Worm (Caenorhabditis elegans) whole organism, L4 larva: ENCODE measurements around the gene F22F1.2.

Experiments
- D1046.2 ChIP-seq: fragments of 200-800 bp; sonication (Bioruptor generic); IDR thresholded peaks from 2 replicates; pipeline ENCODE4 v1.3.6; 2022; ENCODE audit warnings: missing genetic modification characterization, missing compliant biosample characterization
- F44E2.7 ChIP-seq: fragments of 200-800 bp; sonication (Bioruptor generic); IDR thresholded peaks from 2 replicates; pipeline ENCODE4 v2.1.2; 2022; ENCODE audit warnings: missing genetic modification characterization, missing compliant biosample characterization
- T20F7.1 ChIP-seq: fragments of 200-800 bp; sonication (Bioruptor generic); optimal IDR thresholded peaks from 2 replicates; lab custom pipeline; 2018; ENCODE audit warnings: mild to moderate bottlenecking, missing genetic modification characterization, missing compliant biosample characterization
- ZK546.5 ChIP-seq, 2 experiments: sonication (generic microtip); optimal IDR thresholded peaks; 2 replicates each; lab custom pipeline; 2017; ENCODE audit warnings: missing biosample characterization in 2 of 2, missing genetic modification characterization in 2 of 2
- aha-1 ChIP-seq: fragments of 150-350 bp; peaks from one replicate; lab custom pipeline; 2014; ENCODE audit warnings: missing biosample characterization, missing genetic modification characterization
- aly-2 ChIP-seq: sonication (generic microtip); optimal IDR thresholded peaks from 2 replicates; lab custom pipeline; 2018; ENCODE audit warnings: missing biosample characterization, missing genetic modification characterization
- arid-1 ChIP-seq: fragments of 200-800 bp; sonication (Bioruptor generic); conservative IDR thresholded peaks from 2 replicates; pipeline ENCODE4 v1.3.6; 2022; ENCODE audit warnings: missing genetic modification reagents, missing genetic modification characterization, missing compliant biosample characterization
- ceh-20 ChIP-seq: fragments of 200-800 bp; sonication (Bioruptor generic); IDR thresholded peaks from 2 replicates; pipeline ENCODE4 v1.3.6; 2022; ENCODE audit warnings: missing genetic modification reagents, missing genetic modification characterization, missing compliant biosample characterization
- ceh-32 ChIP-seq: sonication (generic microtip); optimal IDR thresholded peaks from 2 replicates; lab custom pipeline; 2016; ENCODE audit warnings: mild to moderate bottlenecking, missing genetic modification characterization, missing compliant biosample characterization; ENCODE audit not compliant: poor library complexity
- ceh-44 ChIP-seq: fragments of 200-800 bp; sonication (Bioruptor generic); IDR thresholded peaks from 2 replicates; pipeline ENCODE4 v1.3.6; 2022; ENCODE audit warnings: missing genetic modification reagents, missing genetic modification characterization, missing compliant biosample characterization
- ces-1 ChIP-seq: fragments of 150-350 bp; sonication (generic microtip); optimal IDR thresholded peaks from 4 replicates; lab custom pipeline; 2014; ENCODE audit warnings: missing biosample characterization, missing genetic modification reagents, missing genetic modification characterization
- daf-12 ChIP-seq: fragments of 150-350 bp; optimal IDR thresholded peaks from 2 replicates; lab custom pipeline; 2014; ENCODE audit warnings: missing biosample characterization, missing genetic modification reagents, missing genetic modification characterization
- dmd-6 ChIP-seq: fragments of 200-800 bp; sonication (Bioruptor generic); IDR thresholded peaks from 2 replicates; pipeline ENCODE4 v1.3.6; 2022; ENCODE audit warnings: missing genetic modification reagents, missing genetic modification characterization, missing compliant biosample characterization
- dmd-9 ChIP-seq: fragments of 200-800 bp; sonication (Bioruptor generic); IDR thresholded peaks from 2 replicates; pipeline ENCODE4 v1.3.6; 2022; ENCODE audit warnings: missing genetic modification reagents, missing genetic modification characterization, missing compliant biosample characterization
- duxl-1 ChIP-seq: sonication (generic microtip); optimal IDR thresholded peaks from 2 replicates; lab custom pipeline; 2016; ENCODE audit warnings: mild to moderate bottlenecking, missing genetic modification characterization, moderate library complexity, missing compliant biosample characterization; ENCODE audit not compliant: poor library complexity
- dve-1 ChIP-seq: sonication (generic microtip); optimal IDR thresholded peaks from 2 replicates; lab custom pipeline; 2017; ENCODE audit warnings: antibody characterized with exemption, mild to moderate bottlenecking, missing genetic modification characterization, missing compliant biosample characterization; ENCODE audit not compliant: insufficient read depth
- fos-1 ChIP-seq: fragments of 150-350 bp; optimal IDR thresholded peaks from 2 replicates; lab custom pipeline; 2014; ENCODE audit warnings: missing biosample characterization, missing genetic modification characterization
- gei-8 ChIP-seq: fragments of 200-800 bp; sonication (Bioruptor generic); optimal IDR thresholded peaks from 2 replicates; lab custom pipeline; 2018; ENCODE audit warnings: mild to moderate bottlenecking, missing genetic modification characterization, missing compliant biosample characterization
- hlh-11 ChIP-seq: fragments of 200-800 bp; sonication (Bioruptor generic); optimal IDR thresholded peaks from 2 replicates; lab custom pipeline; 2018; ENCODE audit warnings: mild to moderate bottlenecking, missing genetic modification characterization, missing compliant biosample characterization
- hlh-30 ChIP-seq: sonication (generic microtip); optimal IDR thresholded peaks from 2 replicates; lab custom pipeline; 2017; ENCODE audit warnings: antibody characterized with exemption, mild to moderate bottlenecking, missing genetic modification characterization, missing compliant biosample characterization; ENCODE audit not compliant: insufficient read depth
- hmg-1.1 ChIP-seq: fragments of 200-800 bp; sonication (Bioruptor generic); IDR thresholded peaks from 2 replicates; pipeline ENCODE4 v1.3.6; 2022; ENCODE audit warnings: missing genetic modification reagents, missing genetic modification characterization, missing compliant biosample characterization
- lim-7 ChIP-seq: fragments of 200-800 bp; sonication (Bioruptor generic); IDR thresholded peaks from 2 replicates; pipeline ENCODE4 v1.3.6; 2022; ENCODE audit warnings: missing genetic modification characterization, missing compliant biosample characterization
- lin-15B ChIP-seq: fragments of 150-350 bp; sonication (generic microtip); optimal IDR thresholded peaks from 3 replicates; lab custom pipeline; 2014; ENCODE audit warnings: missing biosample characterization, missing genetic modification characterization
- lin-29 ChIP-seq: fragments of 200-800 bp; sonication (Bioruptor generic); IDR thresholded peaks from 2 replicates; pipeline ENCODE4 v1.3.6; 2022; ENCODE audit warnings: missing genetic modification reagents, missing genetic modification characterization, missing compliant biosample characterization
- lsy-2 ChIP-seq, 2 experiments: fragments of 150-350 bp in 1 of 2; sonication (generic microtip) in 1 of 2; optimal IDR thresholded peaks; 2 replicates each; lab custom pipeline; 2014 to 2017; ENCODE audit warnings: missing biosample characterization in 2 of 2, missing genetic modification characterization in 2 of 2
- madf-5 ChIP-seq, 2 experiments: fragments of 200-800 bp; sonication (Bioruptor generic); IDR thresholded peaks; 2 replicates each; pipeline ENCODE4 v1.3.6; 2022; ENCODE audit warnings: missing compliant biosample characterization in 2 of 2, missing genetic modification characterization in 2 of 2
- mdl-1 ChIP-seq, 2 experiments: fragments of 150-350 bp in 1 of 2; sonication (generic microtip) in 1 of 2; optimal IDR thresholded peaks; 2 replicates each; lab custom pipeline; 2014 to 2017; ENCODE audit warnings: missing biosample characterization in 2 of 2, missing genetic modification characterization in 2 of 2
- mes-2 ChIP-seq: sonication (generic microtip); optimal IDR thresholded peaks from 2 replicates; lab custom pipeline; 2016; ENCODE audit warnings: missing genotype, mild to moderate bottlenecking, missing genetic modification characterization, missing compliant biosample characterization; ENCODE audit not compliant: poor library complexity, severe bottlenecking
- mxl-2 ChIP-seq: fragments of 200-800 bp; sonication (Bioruptor generic); conservative IDR thresholded peaks from 2 replicates; pipeline ENCODE4 v1.3.6; 2022; ENCODE audit warnings: missing genetic modification reagents, missing genetic modification characterization, missing compliant biosample characterization
- mxl-3 ChIP-seq: fragments of 200-800 bp; sonication (Bioruptor generic); optimal IDR thresholded peaks from 2 replicates; lab custom pipeline; 2018; ENCODE audit warnings: mild to moderate bottlenecking, missing genetic modification characterization, missing compliant biosample characterization
- nhr-25 ChIP-seq: sonication (generic microtip); optimal IDR thresholded peaks from 2 replicates; lab custom pipeline; 2017; ENCODE audit warnings: missing genetic modification characterization, mild to moderate bottlenecking, missing compliant biosample characterization, antibody characterized with exemption, moderate library complexity, borderline replicate concordance; ENCODE audit not compliant: insufficient read depth
- nhr-41 ChIP-seq: fragments of 200-800 bp; sonication (Bioruptor generic); IDR thresholded peaks from 2 replicates; pipeline ENCODE4 v1.3.6; 2022; ENCODE audit warnings: missing genetic modification reagents, missing genetic modification characterization, missing compliant biosample characterization
- nhr-42 ChIP-seq: fragments of 200-800 bp; sonication (Bioruptor generic); IDR thresholded peaks from 2 replicates; pipeline ENCODE4 v1.3.6; 2022; ENCODE audit warnings: missing genetic modification characterization, missing compliant biosample characterization
- nhr-77 ChIP-seq: fragments of 150-350 bp; optimal IDR thresholded peaks from 2 replicates; lab custom pipeline; 2014; ENCODE audit warnings: missing biosample characterization, missing genetic modification characterization
- pqm-1 ChIP-seq: sonication (generic microtip); optimal IDR thresholded peaks from 2 replicates; lab custom pipeline; 2017; ENCODE audit warnings: missing biosample characterization, missing genetic modification characterization
- rbr-2 ChIP-seq: sonication (generic microtip); optimal IDR thresholded peaks from 2 replicates; lab custom pipeline; 2016; ENCODE audit warnings: missing genotype, missing genetic modification characterization, missing compliant biosample characterization
- snpc-1.2 ChIP-seq: fragments of 200-800 bp; sonication (Bioruptor generic); IDR thresholded peaks from 2 replicates; pipeline ENCODE4 v1.3.6; 2022; ENCODE audit warnings: missing genetic modification reagents, missing genetic modification characterization, missing compliant biosample characterization
- snpc-4 ChIP-seq: fragments of 150-350 bp; optimal IDR thresholded peaks from 2 replicates; lab custom pipeline; 2014; ENCODE audit warnings: missing biosample characterization, missing genetic modification characterization
- spr-1 ChIP-seq: sonication (generic microtip); optimal IDR thresholded peaks from 2 replicates; lab custom pipeline; 2016; ENCODE audit warnings: mild to moderate bottlenecking, missing genetic modification characterization, missing compliant biosample characterization
- tra-1 ChIP-seq: fragments of 200-800 bp; sonication (Bioruptor generic); IDR thresholded peaks from 2 replicates; pipeline ENCODE4 v1.3.6; 2022; ENCODE audit warnings: missing genetic modification reagents, missing genetic modification characterization, missing compliant biosample characterization
- unc-130 ChIP-seq: sonication (generic microtip); optimal IDR thresholded peaks from 2 replicates; lab custom pipeline; 2016; ENCODE audit warnings: missing genetic modification reagents, missing genetic modification characterization, missing compliant biosample characterization
- unc-39 ChIP-seq: sonication (generic microtip); optimal IDR thresholded peaks from 2 replicates; lab custom pipeline; 2017; ENCODE audit warnings: missing biosample characterization, missing genetic modification characterization

F22F1.2 gene

DNA sequence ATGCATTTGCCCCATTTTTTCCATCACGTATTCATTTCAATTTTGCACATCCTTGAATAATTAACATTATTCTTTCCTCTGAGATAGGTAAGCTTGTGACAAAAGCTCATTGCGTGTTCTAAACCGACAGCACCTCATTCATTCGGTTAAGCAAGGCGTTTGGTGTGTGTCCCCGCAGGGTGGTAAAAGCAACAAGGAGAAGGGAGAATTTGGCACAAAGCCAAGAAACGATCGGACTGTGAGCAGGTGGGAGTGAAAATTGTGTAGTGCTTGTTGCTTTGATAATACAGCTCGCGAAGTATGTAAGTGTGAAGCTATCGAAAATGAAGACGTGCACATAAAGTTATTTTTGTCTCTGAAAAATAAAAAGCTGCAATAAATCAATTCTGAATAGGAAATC lies 6.6 kb upstream of the F22F1.2 start (continued):
- no peak for TF ChIP-seq mxl-3 (GFP tag; lab: Kevin White, UChicago)
- no peak for TF ChIP-seq tra-1 (GFP tag; lab: Robert Waterston, UW)
- TF ChIP-seq T20F7.1 (GFP tag; lab: Kevin White, UChicago), result no peak
- no peak for TF ChIP-seq nhr-41 (GFP tag; lab: Robert Waterston, UW)
- TF ChIP-seq madf-5 (GFP tag; IDR thresholded peaks at IDR 0.05; lab: Robert Waterston, UW), result no peak
- TF ChIP-seq spr-1 (tag; lab: Kevin White, UChicago), result no peak
- TF ChIP-seq ceh-20 (GFP tag; lab: Robert Waterston, UW), result no peak
- no peak for TF ChIP-seq lim-7
- TF ChIP-seq unc-39 (tag; lab: Kevin White, UChicago), result no peak
- peak; percentile 83 for TF ChIP-seq dve-1 (tag; lab: Kevin White, UChicago)
- peak; percentile 53 for TF ChIP-seq rbr-2
- no peak for TF ChIP-seq aly-2 (tag; lab: Kevin White, UChicago)
- no peak for TF ChIP-seq dmd-9 (GFP tag; lab: Robert Waterston, UW)
- no peak for TF ChIP-seq arid-1 (GFP tag; lab: Robert Waterston, UW)
- TF ChIP-seq unc-130 (GFP tag; lab: Kevin White, UChicago), result no peak
- no peak for TF ChIP-seq nhr-42 (GFP tag; lab: Robert Waterston, UW)
- TF ChIP-seq mxl-2, result no peak
- no peak for TF ChIP-seq lin-29
- TF ChIP-seq lin-15B (tag; lab: Kevin White, UChicago), result no peak
- no peak for TF ChIP-seq snpc-4 (tag; lab: Kevin White, UChicago)
- no peak for TF ChIP-seq nhr-25
- no peak for TF ChIP-seq daf-12
- no peak for TF ChIP-seq duxl-1 (tag; lab: Kevin White, UChicago)
- TF ChIP-seq mes-2 (tag; lab: Kevin White, UChicago), result peak; percentile 61
- peak; percentile 94 for TF ChIP-seq aha-1 (tag; lab: Kevin White, UChicago)
- peak; percentile 38 for TF ChIP-seq hlh-30 (tag; lab: Kevin White, UChicago)
- TF ChIP-seq F44E2.7, result no peak
- TF ChIP-seq mdl-1 (tag; optimal IDR thresholded peaks at IDR 0.05; lab: Kevin White, UChicago), result no peak
- TF ChIP-seq fos-1, result no peak
- TF ChIP-seq hlh-11, result peak; percentile 55
- no peak for TF ChIP-seq ZK546.5 (tag; optimal IDR thresholded peaks at IDR 0.05; lab: Kevin White, UChicago)
- TF ChIP-seq pqm-1 (tag; lab: Kevin White, UChicago), result no peak
- TF ChIP-seq hmg-1.1 (GFP tag; lab: Robert Waterston, UW), result peak; percentile 13; the same call in 1 of the 2 replicates
- TF ChIP-seq dmd-6 (GFP tag; lab: Robert Waterston, UW), result peak; percentile 27; the same call in 1 of the 2 replicates
- TF ChIP-seq ceh-44 (GFP tag; lab: Robert Waterston, UW), result no peak
- TF ChIP-seq nhr-77 (tag; lab: Kevin White, UChicago), result no peak
- TF ChIP-seq ces-1 (GFP tag; lab: Kevin White, UChicago), result no peak
- TF ChIP-seq D1046.2 (GFP tag; lab: Robert Waterston, UW), result no peak
- peak; percentile 20 to 57 for TF ChIP-seq lsy-2 (tag; optimal IDR thresholded peaks at IDR 0.05; lab: Kevin White, UChicago)
- no peak for TF ChIP-seq ceh-32 (tag; lab: Kevin White, UChicago)
- TF ChIP-seq gei-8 (GFP tag; lab: Kevin White, UChicago), result no peak
- no peak for TF ChIP-seq snpc-1.2 (GFP tag; lab: Robert Waterston, UW)
